Worm (Caenorhabditis elegans) whole organism, L2 larva: ENCODE data around the gene shw-1.

ENCODE experiments used
- C34F6.9 ChIP-seq: fragments of 150-350 bp; optimal IDR thresholded peaks from 2 replicates; lab custom pipeline; 2014; ENCODE audit warnings: missing biosample characterization, missing genetic modification characterization
- F13H6.1 ChIP-seq: sonication (generic microtip); optimal IDR thresholded peaks from 2 replicates; lab custom pipeline; 2016; ENCODE audit warnings: missing genetic modification characterization, missing compliant biosample characterization
- R02D3.7 ChIP-seq: fragments of 150-350 bp; optimal IDR thresholded peaks from 2 replicates; lab custom pipeline; 2014; ENCODE audit warnings: missing biosample characterization, missing genetic modification characterization
- Y55F3AM.14 ChIP-seq: fragments of 200-800 bp; sonication (Bioruptor generic); optimal IDR thresholded peaks from 2 replicates; lab custom pipeline; 2018; ENCODE audit warnings: mild to moderate bottlenecking, missing genetic modification characterization, missing compliant biosample characterization
- ZK546.5 ChIP-seq: sonication (generic microtip); optimal IDR thresholded peaks from 2 replicates; lab custom pipeline; 2017; ENCODE audit warnings: missing biosample characterization, missing genetic modification characterization
- alr-1 ChIP-seq: fragments of 150-350 bp; optimal IDR thresholded peaks from 2 replicates; lab custom pipeline; 2014; ENCODE audit warnings: missing biosample characterization, missing genetic modification characterization
- ama-1 ChIP-seq: fragments of 150-350 bp; optimal IDR thresholded peaks from 2 replicates; lab custom pipeline; 2018; ENCODE audit warnings: inconsistent platforms
- blmp-1 ChIP-seq: sonication (generic microtip); optimal IDR thresholded peaks from 2 replicates; lab custom pipeline; 2017; ENCODE audit warnings: missing genetic modification characterization, mild to moderate bottlenecking, missing compliant biosample characterization, antibody characterized with exemption, moderate library complexity; ENCODE audit not compliant: insufficient read depth
- ceh-16 ChIP-seq: fragments of 150-350 bp; optimal IDR thresholded peaks from 2 replicates; lab custom pipeline; 2014; ENCODE audit warnings: missing biosample characterization, missing genetic modification characterization
- ceh-82 ChIP-seq: fragments of 150-350 bp; optimal IDR thresholded peaks from 2 replicates; lab custom pipeline; 2014; ENCODE audit warnings: missing biosample characterization, missing genetic modification characterization
- crh-2 ChIP-seq: sonication (generic microtip); optimal IDR thresholded peaks from 2 replicates; lab custom pipeline; 2017; ENCODE audit warnings: missing biosample characterization, missing genetic modification characterization
- dmd-4 ChIP-seq: sonication (generic microtip); optimal IDR thresholded peaks from 2 replicates; lab custom pipeline; 2017; ENCODE audit warnings: missing biosample characterization, missing genetic modification characterization
- egl-27 ChIP-seq: sonication (generic microtip); optimal IDR thresholded peaks from 3 replicates; lab custom pipeline; 2017; ENCODE audit warnings: missing biosample characterization, missing genetic modification reagents, missing genetic modification characterization
- elt-3 ChIP-seq: sonication (generic microtip); optimal IDR thresholded peaks from 2 replicates; lab custom pipeline; 2017; ENCODE audit warnings: missing biosample characterization, missing genetic modification characterization
- fos-1 ChIP-seq: fragments of 150-350 bp; optimal IDR thresholded peaks from 2 replicates; lab custom pipeline; 2014; ENCODE audit warnings: missing biosample characterization, missing genetic modification characterization
- lin-11 ChIP-seq: fragments of 150-350 bp; sonication (generic microtip); optimal IDR thresholded peaks from 2 replicates; lab custom pipeline; 2014; ENCODE audit warnings: missing biosample characterization, missing genetic modification characterization, inconsistent platforms, mixed read lengths
- lin-13 ChIP-seq: fragments of 150-350 bp; optimal IDR thresholded peaks from 2 replicates; lab custom pipeline; 2014; ENCODE audit warnings: missing biosample characterization, missing genetic modification reagents, missing genetic modification characterization
- lin-39 ChIP-seq: fragments of 150-350 bp; optimal IDR thresholded peaks from 2 replicates; lab custom pipeline; 2014; ENCODE audit warnings: missing biosample characterization, missing genetic modification reagents, missing genetic modification characterization
- lsy-2 ChIP-seq, 2 experiments: fragments of 150-350 bp in 1 of 2; sonication (generic microtip) in 1 of 2; optimal IDR thresholded peaks; 2 replicates each; lab custom pipeline; 2014 to 2017; ENCODE audit warnings: missing biosample characterization in 2 of 2, missing genetic modification characterization in 2 of 2
- mab-5 ChIP-seq: fragments of 150-350 bp; optimal IDR thresholded peaks from 2 replicates; lab custom pipeline; 2014; ENCODE audit warnings: missing biosample characterization, missing genetic modification characterization
- mbf-1 ChIP-seq: sonication (generic microtip); optimal IDR thresholded peaks from 2 replicates; lab custom pipeline; 2017; ENCODE audit warnings: missing biosample characterization, missing genetic modification characterization
- mdl-1 ChIP-seq, 2 experiments: fragments of 150-350 bp in 1 of 2; sonication (generic microtip) in 1 of 2; optimal IDR thresholded peaks; 2 replicates each; lab custom pipeline; 2017; ENCODE audit warnings: missing biosample characterization in 2 of 2, missing genetic modification characterization in 2 of 2
- nhr-10 ChIP-seq: sonication (generic microtip); optimal IDR thresholded peaks from 2 replicates; lab custom pipeline; 2017; ENCODE audit warnings: missing biosample characterization, missing genetic modification characterization
- nhr-11 ChIP-seq: fragments of 150-350 bp; optimal IDR thresholded peaks from 2 replicates; lab custom pipeline; 2014; ENCODE audit warnings: missing biosample characterization, missing genetic modification characterization
- nhr-12 ChIP-seq: fragments of 150-350 bp; optimal IDR thresholded peaks from 2 replicates; lab custom pipeline; 2014; ENCODE audit warnings: missing biosample characterization, missing genetic modification characterization
- nhr-129 ChIP-seq: fragments of 150-350 bp; optimal IDR thresholded peaks from 2 replicates; lab custom pipeline; 2014; ENCODE audit warnings: missing biosample characterization, missing genetic modification characterization
- nhr-21 ChIP-seq: fragments of 150-350 bp; optimal IDR thresholded peaks from 2 replicates; lab custom pipeline; 2014; ENCODE audit warnings: missing biosample characterization, missing genetic modification characterization
- nhr-23 ChIP-seq: fragments of 150-350 bp; optimal IDR thresholded peaks from 2 replicates; lab custom pipeline; 2014; ENCODE audit warnings: missing biosample characterization, missing genetic modification reagents, missing genetic modification characterization
- nhr-237 ChIP-seq: fragments of 150-350 bp; optimal IDR thresholded peaks from 2 replicates; lab custom pipeline; 2014; ENCODE audit warnings: missing biosample characterization, missing genetic modification characterization
- nhr-25 ChIP-seq: fragments of 150-350 bp; sonication (generic microtip); optimal IDR thresholded peaks from 3 replicates; lab custom pipeline; 2014; ENCODE audit warnings: missing biosample characterization, missing genetic modification characterization
- nhr-6 ChIP-seq: fragments of 150-350 bp; optimal IDR thresholded peaks from 2 replicates; lab custom pipeline; 2014; ENCODE audit warnings: missing biosample characterization, missing genetic modification characterization
- nhr-77 ChIP-seq: fragments of 150-350 bp; optimal IDR thresholded peaks from 2 replicates; lab custom pipeline; 2014; ENCODE audit warnings: missing biosample characterization, missing genetic modification characterization
- peb-1 ChIP-seq: fragments of 150-350 bp; optimal IDR thresholded peaks from 2 replicates; lab custom pipeline; 2014; ENCODE audit warnings: missing biosample characterization, missing genetic modification characterization
- sem-4 ChIP-seq: fragments of 150-350 bp; optimal IDR thresholded peaks from 2 replicates; lab custom pipeline; 2014; ENCODE audit warnings: missing biosample characterization, missing genetic modification reagents, missing genetic modification characterization
- sma-3 ChIP-seq: sonication (generic microtip); optimal IDR thresholded peaks from 2 replicates; lab custom pipeline; 2016; ENCODE audit warnings: missing genetic modification reagents, missing genetic modification characterization, missing compliant biosample characterization
- sma-9 ChIP-seq, 2 experiments: fragments of 150-350 bp in 1 of 2; sonication (generic microtip) in 1 of 2; optimal IDR thresholded peaks; 2 replicates each; lab custom pipeline; 2014 to 2016; ENCODE audit warnings: missing genetic modification characterization in 2 of 2, mild to moderate bottlenecking in 1 of 2, missing biosample characterization in 1 of 2, missing compliant biosample characterization in 1 of 2, missing genetic modification reagents in 1 of 2, moderate library complexity in 1 of 2
- snpc-4 ChIP-seq: fragments of 150-350 bp; optimal IDR thresholded peaks from 2 replicates; lab custom pipeline; 2014; ENCODE audit warnings: missing biosample characterization, missing genetic modification characterization
- unc-39 ChIP-seq: fragments of 150-350 bp; optimal IDR thresholded peaks from 2 replicates; lab custom pipeline; 2014; ENCODE audit warnings: missing biosample characterization, missing genetic modification characterization
- unc-55 ChIP-seq: fragments of 150-350 bp; sonication (generic microtip); optimal IDR thresholded peaks from 3 replicates; lab custom pipeline; 2014; ENCODE audit warnings: missing biosample characterization, missing genetic modification reagents, missing genetic modification characterization
- unc-62 ChIP-seq: fragments of 150-350 bp; optimal IDR thresholded peaks from 2 replicates; lab custom pipeline; 2014; ENCODE audit warnings: missing biosample characterization, missing genetic modification reagents, missing genetic modification characterization
- zag-1 ChIP-seq: fragments of 150-350 bp; optimal IDR thresholded peaks from 2 replicates; lab custom pipeline; 2014; ENCODE audit warnings: missing biosample characterization, missing genetic modification characterization
- ztf-1 ChIP-seq: fragments of 200-800 bp; sonication (Bioruptor generic); conservative IDR thresholded peaks from 2 replicates; pipeline ENCODE4 v1.3.6; 2022; ENCODE audit warnings: missing genetic modification characterization, missing compliant biosample characterization
- ztf-11 ChIP-seq: sonication (generic microtip); optimal IDR thresholded peaks from 2 replicates; lab custom pipeline; 2017; ENCODE audit warnings: missing biosample characterization, missing genetic modification characterization
- ztf-4 ChIP-seq: fragments of 150-350 bp; optimal IDR thresholded peaks from 2 replicates; lab custom pipeline; 2014; ENCODE audit warnings: missing biosample characterization, missing genetic modification characterization

shw-1 gene

ce11 chrII:8339108-8339507, 17.8 kb upstream of the shw-1 start:
- no peak for TF ChIP-seq ceh-82 (tag; lab: Kevin White, UChicago)
- TF ChIP-seq unc-55 (GFP tag; lab: Kevin White, UChicago), result no peak
- no peak for TF ChIP-seq dmd-4 (tag; lab: Kevin White, UChicago)
- TF ChIP-seq nhr-77 (tag; lab: Kevin White, UChicago), result no peak
- TF ChIP-seq nhr-11 (tag; lab: Kevin White, UChicago), result no peak
- TF ChIP-seq nhr-21 (tag; lab: Kevin White, UChicago), result no peak
- no peak for TF ChIP-seq sma-3
- no peak for TF ChIP-seq peb-1 (tag; lab: Kevin White, UChicago)
- no peak for TF ChIP-seq unc-62 (GFP tag; lab: Kevin White, UChicago)
- TF ChIP-seq lin-11 (tag; lab: Kevin White, UChicago), result no peak
- TF ChIP-seq nhr-23 (tag; lab: Kevin White, UChicago), result no peak
- TF ChIP-seq lsy-2 (tag; optimal IDR thresholded peaks at IDR 0.05; lab: Kevin White, UChicago), result no peak
- TF ChIP-seq ztf-11 (tag; lab: Kevin White, UChicago), result no peak
- no peak for TF ChIP-seq nhr-25 (tag; lab: Kevin White, UChicago)
- no peak for TF ChIP-seq lin-13

ce11 chrII:8333643-8334042, 12.4 kb upstream of the shw-1 start, which contains the start of gene C26D10.7:
TSS of gene C26D10.7 (plus strand) at chrII:8333943.
- TF ChIP-seq mbf-1 (tag; lab: Kevin White, UChicago) (no peak), mdl-1 (tag; optimal IDR thresholded peaks at IDR 0.05; lab: Kevin White, UChicago) (no peak), ceh-16 (no peak), alr-1 (tag; lab: Kevin White, UChicago) (no peak), lin-13 (no peak), egl-27 (tag; lab: Kevin White, UChicago) (no peak)

- TF ChIP-seq nhr-129 (tag; lab: Kevin White, UChicago) (peak; percentile 3), unc-39 (tag; lab: Kevin White, UChicago) (no peak), crh-2 (tag; lab: Kevin White, UChicago) (peak; percentile 29)
These were observed 8.2 kb upstream of the shw-1 start, which contains the start of gene C26D10.4 for ce11 chrII:8329462-8329861. TSS of gene C26D10.4 (plus strand) at chrII:8329762.

ce11 chrII:8328820-8329339, 7.6 kb upstream of the shw-1 start, which contains the start of gene hel-1:
TSS of gene hel-1 (minus strand) at chrII:8328870.
- no peak for TF ChIP-seq R02D3.7 (tag; lab: Kevin White, UChicago)
- TF ChIP-seq F13H6.1, result peak; percentile 65
- no peak for TF ChIP-seq ztf-1
- TF ChIP-seq fos-1 (tag; lab: Kevin White, UChicago), result peak; percentile 44
- peak; percentile 78 for TF ChIP-seq ceh-16
- TF ChIP-seq nhr-6, result no peak
- TF ChIP-seq nhr-77 (tag; lab: Kevin White, UChicago), result no peak
- TF ChIP-seq lin-13, result peak; percentile 79
- peak; percentile 36 for TF ChIP-seq egl-27 (tag; lab: Kevin White, UChicago)
- peak; percentile 91 for TF ChIP-seq nhr-129 (tag; lab: Kevin White, UChicago)
- TF ChIP-seq zag-1 (tag; lab: Kevin White, UChicago), result no peak
- no peak for TF ChIP-seq sem-4 (tag; lab: Kevin White, UChicago)
- peak; percentile 64 for TF ChIP-seq sma-9 (GFP tag; optimal IDR thresholded peaks at IDR 0.05; lab: Kevin White, UChicago)
- TF ChIP-seq sma-9 (tag; optimal IDR thresholded peaks at IDR 0.05; lab: Kevin White, UChicago), result no peak
- TF ChIP-seq mab-5 (tag; lab: Kevin White, UChicago), result peak; percentile 86
- no peak for TF ChIP-seq unc-39 (tag; lab: Kevin White, UChicago)
- no peak for TF ChIP-seq elt-3 (tag; lab: Kevin White, UChicago)
- peak; percentile 72 for TF ChIP-seq ztf-4 (tag; lab: Kevin White, UChicago)
- TF ChIP-seq nhr-25 (tag; lab: Kevin White, UChicago), result peak; percentile 61
- TF ChIP-seq lsy-2 (tag; optimal IDR thresholded peaks at IDR 0.05; lab: Kevin White, UChicago), result peak; percentile 50 to 91
- TF ChIP-seq alr-1 (tag; lab: Kevin White, UChicago), result peak; percentile 74
- TF ChIP-seq nhr-12 (tag; lab: Kevin White, UChicago), result no peak
- no peak for TF ChIP-seq ZK546.5
- no peak for TF ChIP-seq dmd-4 (tag; lab: Kevin White, UChicago)
- TF ChIP-seq ztf-11 (tag; lab: Kevin White, UChicago), result no peak
- TF ChIP-seq ceh-82 (tag; lab: Kevin White, UChicago), result no peak
- TF ChIP-seq unc-62 (GFP tag; lab: Kevin White, UChicago), result no peak
- peak; percentile 40 for TF ChIP-seq snpc-4 (tag; lab: Kevin White, UChicago)
- TF ChIP-seq nhr-10 (tag; lab: Kevin White, UChicago), result no peak
- TF ChIP-seq crh-2 (tag; lab: Kevin White, UChicago), result peak; percentile 83
- TF ChIP-seq lin-39 (tag; lab: Kevin White, UChicago), result peak; percentile 97
- no peak for TF ChIP-seq nhr-237 (tag; lab: Kevin White, UChicago)
- TF ChIP-seq mbf-1 (tag; lab: Kevin White, UChicago), result no peak
- no peak for TF ChIP-seq Y55F3AM.14 (GFP tag; lab: Kevin White, UChicago)
- no peak for TF ChIP-seq peb-1 (tag; lab: Kevin White, UChicago)
- TF ChIP-seq blmp-1 (tag; lab: Kevin White, UChicago), result no peak
- peak; percentile 68 for TF ChIP-seq ama-1 (lab: Kevin White, UChicago)
- TF ChIP-seq nhr-23 (tag; lab: Kevin White, UChicago), result no peak
- TF ChIP-seq C34F6.9 (tag; lab: Kevin White, UChicago), result peak; percentile 91
- TF ChIP-seq mdl-1 (tag; optimal IDR thresholded peaks at IDR 0.05; lab: Kevin White, UChicago), result no peak
